Fruit fly (Drosophila melanogaster) whole organism, embryonic: ENCODE measurements around the gene dmrt11E.

ENCODE experiments used
- Ada2b ChIP-seq: fragments of 200-800 bp; sonication (Bioruptor generic); IDR thresholded peaks from 2 replicates; pipeline ENCODE4 v1.3.6; 2022; ENCODE audit warnings: missing biosample characterization, missing genetic modification characterization
- Bdp1 ChIP-seq: fragments of 200-800 bp; sonication (Bioruptor generic); optimal IDR thresholded peaks from 3 replicates; lab custom pipeline; 2016; ENCODE audit warnings: missing biosample characterization, missing genetic modification characterization
- Bteb2 ChIP-seq: fragments of 200-800 bp; sonication (Bioruptor generic); optimal IDR thresholded peaks from 2 replicates; lab custom pipeline; 2016; ENCODE audit warnings: missing biosample characterization, missing genetic modification characterization
- CG10209 ChIP-seq: fragments of 200-800 bp; sonication (Bioruptor generic); optimal IDR thresholded peaks from 3 replicates; lab custom pipeline; 2017; ENCODE audit warnings: missing biosample characterization, mild to moderate bottlenecking, missing genetic modification characterization, missing genetic modification reagents
- CG12104 ChIP-seq: fragments of 200-800 bp; sonication (Bioruptor generic); optimal IDR thresholded peaks from 3 replicates; lab custom pipeline; 2016; ENCODE audit warnings: missing biosample characterization, missing genetic modification characterization
- CG12769 ChIP-seq: fragments of 200-800 bp; sonication (Bioruptor generic); optimal IDR thresholded peaks from 2 replicates; lab custom pipeline; 2019; ENCODE audit warnings: missing biosample characterization, mild to moderate bottlenecking, missing genetic modification characterization, moderate library complexity
- CG14441 ChIP-seq: fragments of 200-800 bp; sonication (Bioruptor generic); IDR thresholded peaks from 2 replicates; pipeline ENCODE4 v1.3.6; 2022; ENCODE audit warnings: missing biosample characterization, missing genetic modification characterization
- CG1647 ChIP-seq: fragments of 200-800 bp; sonication (Bioruptor generic); optimal IDR thresholded peaks from 3 replicates; lab custom pipeline; 2016; ENCODE audit warnings: missing biosample characterization, missing genetic modification characterization
- CG16813 ChIP-seq: fragments of 200-800 bp; sonication (Bioruptor generic); IDR thresholded peaks from 3 replicates; pipeline ENCODE4 v1.3.6; 2022; ENCODE audit warnings: missing biosample characterization, missing genetic modification characterization; ENCODE audit not compliant: partially characterized antibody
- CG16815 ChIP-seq: fragments of 200-800 bp; sonication (Bioruptor generic); optimal IDR thresholded peaks from 3 replicates; lab custom pipeline; 2017; ENCODE audit warnings: missing biosample characterization, mild to moderate bottlenecking, missing genetic modification characterization
- CG17385 ChIP-seq: fragments of 200-800 bp; sonication (Bioruptor generic); optimal IDR thresholded peaks from 3 replicates; lab custom pipeline; 2018; ENCODE audit warnings: missing biosample characterization, mild to moderate bottlenecking, missing genetic modification characterization
- CG2120 ChIP-seq: fragments of 200-800 bp; sonication (Bioruptor generic); optimal IDR thresholded peaks from 3 replicates; lab custom pipeline; 2016; ENCODE audit warnings: missing biosample characterization, missing genetic modification characterization
- CG2889 ChIP-seq: fragments of 200-800 bp; sonication (Bioruptor generic); IDR thresholded peaks from 3 replicates; pipeline ENCODE4 v1.3.6; 2022; ENCODE audit warnings: missing biosample characterization, missing genetic modification characterization
- CG30431 ChIP-seq: fragments of 200-800 bp; sonication (Bioruptor generic); optimal IDR thresholded peaks from 2 replicates; lab custom pipeline; 2017; ENCODE audit warnings: missing biosample characterization, missing genetic modification characterization
- CG32767 ChIP-seq: fragments of 200-800 bp; sonication (Bioruptor generic); IDR thresholded peaks from 2 replicates; pipeline ENCODE4 v1.3.6; 2022; ENCODE audit warnings: missing biosample characterization, missing genetic modification characterization
- CG4360 ChIP-seq: fragments of 200-800 bp; sonication (Bioruptor generic); IDR thresholded peaks from 2 replicates; pipeline ENCODE4 v1.3.6; 2022; ENCODE audit warnings: missing biosample characterization, missing genetic modification characterization
- CG43689 ChIP-seq: fragments of 200-800 bp; sonication (Bioruptor generic); IDR thresholded peaks from 2 replicates; pipeline ENCODE4 v1.3.6; 2022; ENCODE audit warnings: missing biosample characterization, missing genetic modification characterization
- CG4854 ChIP-seq: fragments of 200-800 bp; sonication (Bioruptor generic); optimal IDR thresholded peaks from 2 replicates; lab custom pipeline; 2016; ENCODE audit warnings: missing biosample characterization, missing genetic modification characterization, inconsistent platforms
- CG5180 ChIP-seq: fragments of 200-800 bp; sonication (Bioruptor generic); optimal IDR thresholded peaks from 3 replicates; lab custom pipeline; 2017; ENCODE audit warnings: missing biosample characterization, missing genetic modification characterization, mild to moderate bottlenecking, moderate library complexity, missing genetic modification reagents
- CG6683 ChIP-seq: fragments of 200-800 bp; sonication (Bioruptor generic); optimal IDR thresholded peaks from 2 replicates; lab custom pipeline; 2017; ENCODE audit warnings: missing biosample characterization, mild to moderate bottlenecking, missing genetic modification characterization, missing genetic modification reagents
- CG6689 ChIP-seq: fragments of 200-800 bp; sonication (Bioruptor generic); IDR thresholded peaks from 2 replicates; pipeline ENCODE4 v1.3.6; 2022; ENCODE audit warnings: missing biosample characterization, missing genetic modification characterization
- CG6765 ChIP-seq: fragments of 200-800 bp; sonication (Bioruptor generic); optimal IDR thresholded peaks from 3 replicates; lab custom pipeline; 2017; ENCODE audit warnings: missing biosample characterization, mild to moderate bottlenecking, missing genetic modification characterization
- CG8388 ChIP-seq: fragments of 200-800 bp; sonication (Bioruptor generic); optimal IDR thresholded peaks from 2 replicates; lab custom pipeline; 2019; ENCODE audit warnings: missing biosample characterization, mild to moderate bottlenecking, missing genetic modification characterization, moderate library complexity
- CG8924 ChIP-seq: fragments of 200-800 bp; optimal IDR thresholded peaks from 3 replicates; lab custom pipeline; 2019; ENCODE audit warnings: missing biosample characterization, mild to moderate bottlenecking, missing genetic modification characterization, moderate library complexity
- CG9727 ChIP-seq: fragments of 200-800 bp; sonication (Bioruptor generic); optimal IDR thresholded peaks from 3 replicates; lab custom pipeline; 2017; ENCODE audit warnings: missing biosample characterization, mild to moderate bottlenecking, missing genetic modification characterization
- ERR ChIP-seq: fragments of 200-800 bp; sonication (Bioruptor generic); optimal IDR thresholded peaks from 2 replicates; lab custom pipeline; 2016; ENCODE audit warnings: missing biosample characterization, missing genetic modification characterization
- Hey ChIP-seq: fragments of 200-800 bp; sonication (Bioruptor generic); optimal IDR thresholded peaks from 3 replicates; lab custom pipeline; 2018; ENCODE audit warnings: missing biosample characterization, mild to moderate bottlenecking, missing genetic modification characterization
- Lhr ChIP-seq: fragments of 200-800 bp; sonication (Bioruptor generic); optimal IDR thresholded peaks from 3 replicates; lab custom pipeline; 2017; ENCODE audit warnings: mild to moderate bottlenecking, missing biosample characterization, missing genetic modification reagents, missing genetic modification characterization
- MTF-1 ChIP-seq: fragments of 200-800 bp; sonication (Bioruptor generic); optimal IDR thresholded peaks from 2 replicates; lab custom pipeline; 2018; ENCODE audit warnings: missing biosample characterization, mild to moderate bottlenecking, missing genetic modification characterization, borderline replicate concordance
- Med ChIP-seq: fragments of 200-800 bp; sonication (Bioruptor generic); peaks from one replicate; lab custom pipeline; 2016; ENCODE audit warnings: missing biosample characterization, missing genetic modification characterization, mild to moderate bottlenecking, inconsistent platforms, moderate library complexity
- NC2α ChIP-seq: fragments of 200-800 bp; sonication (Bioruptor generic); optimal IDR thresholded peaks from 2 replicates; lab custom pipeline; 2016; ENCODE audit warnings: missing biosample characterization, missing genetic modification characterization
- Nf-YC ChIP-seq: fragments of 200-800 bp; optimal IDR thresholded peaks from 3 replicates; lab custom pipeline; 2019; ENCODE audit warnings: missing biosample characterization, mild to moderate bottlenecking, missing genetic modification characterization, moderate library complexity
- Six4 ChIP-seq: fragments of 200-800 bp; sonication (Bioruptor generic); optimal IDR thresholded peaks from 2 replicates; lab custom pipeline; 2016; ENCODE audit warnings: missing biosample characterization, missing genetic modification characterization
- Spps ChIP-seq: fragments of 200-800 bp; sonication (Bioruptor generic); optimal IDR thresholded peaks from 2 replicates; lab custom pipeline; 2018; ENCODE audit warnings: missing biosample characterization, mild to moderate bottlenecking, missing genetic modification characterization
- Stat92E ChIP-seq, 3 experiments: fragments of >200 bp in 2 of 3; fragments of 200-800 bp in 1 of 3; sonication (Bioruptor generic) in 1 of 3; optimal IDR thresholded peaks; 2 replicates each; lab custom pipeline; 2017 to 2019; ENCODE audit warnings: missing biosample characterization in 3 of 3, missing genetic modification characterization in 3 of 3, mild to moderate bottlenecking in 1 of 3, moderate library complexity in 1 of 3
- cwo ChIP-seq: fragments of 200-800 bp; sonication (Bioruptor generic); optimal IDR thresholded peaks from 3 replicates; lab custom pipeline; 2017; ENCODE audit warnings: missing biosample characterization, missing genetic modification characterization, mild to moderate bottlenecking, moderate library complexity, missing genetic modification reagents
- eyg ChIP-seq: fragments of 200-800 bp; sonication (Bioruptor generic); optimal IDR thresholded peaks from 3 replicates; lab custom pipeline; 2016; ENCODE audit warnings: missing biosample characterization, missing genetic modification characterization
- fu2 ChIP-seq: fragments of 200-800 bp; sonication (Bioruptor generic); optimal IDR thresholded peaks from 2 replicates; lab custom pipeline; 2016; ENCODE audit warnings: missing biosample characterization, missing genetic modification characterization
- gro ChIP-seq: fragments of 200-800 bp; sonication (Bioruptor generic); optimal IDR thresholded peaks from 2 replicates; lab custom pipeline; 2016; ENCODE audit warnings: missing biosample characterization, missing genetic modification characterization
- lola ChIP-seq, 3 experiments: fragments of >200 bp in 2 of 3; fragments of 200-800 bp in 1 of 3; sonication (Bioruptor generic) in 1 of 3; optimal IDR thresholded peaks; 2 replicates each; lab custom pipeline; 2017 to 2019; ENCODE audit warnings: missing biosample characterization in 3 of 3, missing genetic modification characterization in 3 of 3, mild to moderate bottlenecking in 1 of 3, moderate library complexity in 1 of 3
- pb ChIP-seq: fragments of 200-800 bp; sonication (Bioruptor generic); optimal IDR thresholded peaks from 3 replicates; lab custom pipeline; 2016; ENCODE audit warnings: missing biosample characterization, missing genetic modification characterization
- ranshi ChIP-seq: fragments of 200-800 bp; sonication (Bioruptor generic); IDR thresholded peaks from 2 replicates; pipeline ENCODE4 v1.3.6; 2022; ENCODE audit warnings: missing biosample characterization, missing genetic modification characterization
- sens-2 ChIP-seq: fragments of 200-800 bp; sonication (Bioruptor generic); IDR thresholded peaks from 2 replicates; pipeline ENCODE4 v1.3.6; 2022; ENCODE audit warnings: missing biosample characterization, missing genetic modification characterization
- so ChIP-seq: fragments of 200-800 bp; sonication (Bioruptor generic); IDR thresholded peaks from 3 replicates; pipeline ENCODE4 v1.3.6; 2022; ENCODE audit warnings: missing biosample characterization, missing genetic modification characterization
- tio ChIP-seq: fragments of 200-800 bp; sonication (Bioruptor generic); optimal IDR thresholded peaks from 2 replicates; lab custom pipeline; 2017; ENCODE audit warnings: missing biosample characterization, missing genetic modification characterization, inconsistent platforms
- tna ChIP-seq: fragments of 200-800 bp; sonication (Bioruptor generic); IDR thresholded peaks from 2 replicates; pipeline ENCODE4 v1.3.6; 2022; ENCODE audit warnings: missing biosample characterization, missing genetic modification characterization; ENCODE audit not compliant: partially characterized antibody
- unc-4 ChIP-seq: fragments of 200-800 bp; sonication (Bioruptor generic); IDR thresholded peaks from 2 replicates; pipeline ENCODE4 v1.3.6; 2022; ENCODE audit warnings: missing biosample characterization, missing genetic modification characterization; ENCODE audit not compliant: partially characterized antibody
- usp ChIP-seq: fragments of >200 bp; optimal IDR thresholded peaks from 2 replicates; lab custom pipeline; 2017; ENCODE audit warnings: missing biosample characterization, missing genetic modification characterization
- zen2 ChIP-seq: fragments of 200-800 bp; sonication (Bioruptor generic); IDR thresholded peaks from 3 replicates; pipeline ENCODE4 v1.3.6; 2022; ENCODE audit warnings: missing biosample characterization, missing genetic modification characterization; ENCODE audit not compliant: partially characterized antibody

Gene dmrt11E

dm6 chrX:13412941-13413613, 45.1 kb downstream of the dmrt11E start, which contains the start of the genes CG1998 and Set2 (continued):
- TF ChIP-seq CG2889 (GFP tag; lab: Robert Waterston, UW): no peak
- no peak for TF ChIP-seq cwo
- no peak for TF ChIP-seq lola (GFP tag; optimal IDR thresholded peaks at IDR 0.05; lab: Kevin White, UChicago)
- TF ChIP-seq eyg: no peak
- TF ChIP-seq CG17385 (GFP tag; lab: Kevin White, UChicago): peak; percentile 98
- TF ChIP-seq tio: no peak
- TF ChIP-seq Six4 (GFP tag; lab: Kevin White, UChicago): no peak
- TF ChIP-seq zen2 (GFP tag; lab: Robert Waterston, UW): no peak
- no peak for TF ChIP-seq sens-2 (GFP tag; lab: Robert Waterston, UW)
- peak; percentile 45 for TF ChIP-seq CG8924 (tag; lab: Kevin White, UChicago)
- peak; percentile 19; the same call in 1 of the 2 replicates for TF ChIP-seq tna (GFP tag; lab: Robert Waterston, UW)
- TF ChIP-seq CG12104 (GFP tag; lab: Kevin White, UChicago): no peak
- no peak for TF ChIP-seq CG6689 (GFP tag; lab: Robert Waterston, UW)
- TF ChIP-seq Spps (tag; lab: Kevin White, UChicago): no peak
- TF ChIP-seq CG1647 (GFP tag; lab: Kevin White, UChicago): no peak
- peak; percentile 56 for TF ChIP-seq CG2120 (GFP tag; lab: Kevin White, UChicago)
- no peak for TF ChIP-seq pb (GFP tag; lab: Kevin White, UChicago)
- TF ChIP-seq CG4854 (GFP tag; lab: Kevin White, UChicago): no peak
- TF ChIP-seq CG32767 (GFP tag; lab: Robert Waterston, UW): 0 out of 2 replicates have a peak, but pooled peaks have one; percentile 45
- TF ChIP-seq MTF-1 (GFP tag; lab: Kevin White, UChicago): peak; percentile 11
- TF ChIP-seq Med (GFP tag; lab: Kevin White, UChicago): peak; percentile 94
- no peak for TF ChIP-seq Bdp1 (GFP tag; lab: Kevin White, UChicago)
- TF ChIP-seq CG5180: no peak
- TF ChIP-seq CG43689: no peak
- no peak for TF ChIP-seq CG4360 (GFP tag; lab: Robert Waterston, UW)
- TF ChIP-seq CG9727 (GFP tag; lab: Kevin White, UChicago): peak; percentile 28
- TF ChIP-seq NC2α: peak; percentile 26
- TF ChIP-seq unc-4 (GFP tag; lab: Robert Waterston, UW): no peak
- TF ChIP-seq CG12769: no peak
- TF ChIP-seq CG8388 (GFP tag; lab: Kevin White, UChicago): no peak
- TF ChIP-seq CG30431 (GFP tag; lab: Kevin White, UChicago): no peak
- no peak for TF ChIP-seq CG6683 (GFP tag; lab: Kevin White, UChicago)
- TF ChIP-seq so (GFP tag; lab: Robert Waterston, UW): peak; percentile 27; the same call in 1 of the 3 replicates
- no peak for TF ChIP-seq usp (GFP tag; lab: Kevin White, UChicago)
- TF ChIP-seq CG6765 (GFP tag; lab: Kevin White, UChicago): no peak
- TF ChIP-seq CG16813 (GFP tag; lab: Robert Waterston, UW): peak; percentile 31; the same call in 2 of the 3 replicates
- TF ChIP-seq ERR (GFP tag; lab: Kevin White, UChicago): peak; percentile 24
- TF ChIP-seq CG16815: no peak
- peak in 1 of 3 experiments; percentile 30 for TF ChIP-seq Stat92E (GFP tag; optimal IDR thresholded peaks at IDR 0.05; lab: Kevin White, UChicago)
- no peak for TF ChIP-seq Ada2b
- TF ChIP-seq CG14441: no peak
- peak; percentile 91 for TF ChIP-seq Lhr (GFP tag; lab: Kevin White, UChicago)
- no peak for TF ChIP-seq CG10209
- no peak for TF ChIP-seq ranshi (GFP tag; lab: Robert Waterston, UW)
- TF ChIP-seq Hey (tag; lab: Kevin White, UChicago): no peak
- TF ChIP-seq Nf-YC (tag; lab: Kevin White, UChicago): peak; percentile 55
- peak; percentile 68 for TF ChIP-seq gro (GFP tag; lab: Kevin White, UChicago)
- peak; percentile 13 for TF ChIP-seq fu2 (GFP tag; lab: Kevin White, UChicago)
- TF ChIP-seq Bteb2 (GFP tag; lab: Kevin White, UChicago): peak; percentile 6
